Worm (Caenorhabditis elegans): Measurements from ENCODE around the gene Y73F8A.1159.

- TF ChIP-seq dmd-4 (tag; optimal IDR thresholded peaks at IDR 0.05; ENCODE audit: borderline replicate concordance) (no peak), fkh-10 (GFP tag; optimal IDR thresholded peaks at IDR 0.05) (no peak), mec-3 (tag; optimal IDR thresholded peaks at IDR 0.05; ENCODE audit: borderline replicate concordance) (no peak), unc-3 (GFP tag; conservative IDR thresholded peaks at IDR 0.05) (no peak), unc-3 (tag; optimal IDR thresholded peaks at IDR 0.05) (no peak), ceh-48 (tag; optimal IDR thresholded peaks at IDR 0.05) (no peak)
Observed at ce11 chrIV:15377473-15377872, 13.4 kb downstream of the Y73F8A.1159 start.

All from whole organism, late embryonic.